Worm (Caenorhabditis elegans): ENCODE measurements around the gene R07G3.8.
A peak's percentile ranks its signal among the peaks of the same experiment; 100 is the strongest.

R07G3.8 gene

ce11 chrII:7631677-7632210 lies 11.4 kb upstream of the R07G3.8 start:
- TF ChIP-seq mdl-1 (tag; optimal IDR thresholded peaks at IDR 0.05): no peak
- TF ChIP-seq ceh-16 (tag; optimal IDR thresholded peaks at IDR 0.05): no peak
- no peak for TF ChIP-seq nhr-25 (tag; optimal IDR thresholded peaks at IDR 0.05)
- TF ChIP-seq elt-1 (tag; optimal IDR thresholded peaks at IDR 0.05): no peak
- TF ChIP-seq mab-5 (tag; optimal IDR thresholded peaks at IDR 0.05): no peak
- TF ChIP-seq lin-11 (tag; optimal IDR thresholded peaks at IDR 0.05): no peak
- peak in 1 of 2 experiments; percentile 47 for TF ChIP-seq lsy-2 (tag; optimal IDR thresholded peaks at IDR 0.05)
- peak; percentile 11 for TF ChIP-seq sma-9 (GFP tag; optimal IDR thresholded peaks at IDR 0.05)
- no peak for TF ChIP-seq sma-9 (tag; optimal IDR thresholded peaks at IDR 0.05)
- TF ChIP-seq unc-55 (GFP tag; optimal IDR thresholded peaks at IDR 0.05): no peak
- no peak for TF ChIP-seq blmp-1 (tag; optimal IDR thresholded peaks at IDR 0.05; ENCODE audit: insufficient read depth)
- no peak for TF ChIP-seq ztf-11 (tag; optimal IDR thresholded peaks at IDR 0.05)
- no peak for TF ChIP-seq nhr-77 (tag; optimal IDR thresholded peaks at IDR 0.05)
- no peak for TF ChIP-seq fos-1 (tag; optimal IDR thresholded peaks at IDR 0.05)
- no peak for TF ChIP-seq ztf-1 (GFP tag; conservative IDR thresholded peaks at IDR 0.05)
- TF ChIP-seq sma-3 (GFP tag; optimal IDR thresholded peaks at IDR 0.05): no peak
- no peak for TF ChIP-seq nhr-6 (tag; optimal IDR thresholded peaks at IDR 0.05)
- no peak for TF ChIP-seq unc-39 (tag; optimal IDR thresholded peaks at IDR 0.05)
- TF ChIP-seq zag-1 (tag; optimal IDR thresholded peaks at IDR 0.05): peak; percentile 7
- TF ChIP-seq Y55F3AM.14 (GFP tag; optimal IDR thresholded peaks at IDR 0.05): no peak
- TF ChIP-seq lin-13 (GFP tag; optimal IDR thresholded peaks at IDR 0.05): no peak

- no peak for TF ChIP-seq Y55F3AM.14 (GFP tag; optimal IDR thresholded peaks at IDR 0.05)
- no peak for TF ChIP-seq ztf-1 (GFP tag; conservative IDR thresholded peaks at IDR 0.05)
- no peak for TF ChIP-seq snpc-4 (tag; optimal IDR thresholded peaks at IDR 0.05)
- TF ChIP-seq ama-1 (optimal IDR thresholded peaks at IDR 0.05): no peak
- TF ChIP-seq mdl-1 (tag; optimal IDR thresholded peaks at IDR 0.05): peak; percentile 3 to 11
- TF ChIP-seq lsy-2 (tag; optimal IDR thresholded peaks at IDR 0.05): peak in 1 of 2 experiments; percentile 26
- peak; percentile 91 for TF ChIP-seq sma-9 (GFP tag; optimal IDR thresholded peaks at IDR 0.05)
- no peak for TF ChIP-seq sma-9 (tag; optimal IDR thresholded peaks at IDR 0.05)
- no peak for TF ChIP-seq ceh-16 (tag; optimal IDR thresholded peaks at IDR 0.05)
- no peak for TF ChIP-seq ztf-11 (tag; optimal IDR thresholded peaks at IDR 0.05)
- no peak for TF ChIP-seq unc-39 (tag; optimal IDR thresholded peaks at IDR 0.05)
- no peak for TF ChIP-seq alr-1 (tag; optimal IDR thresholded peaks at IDR 0.05)
- TF ChIP-seq nhr-10 (tag; optimal IDR thresholded peaks at IDR 0.05): no peak
- TF ChIP-seq zag-1 (tag; optimal IDR thresholded peaks at IDR 0.05): no peak
- no peak for TF ChIP-seq unc-55 (GFP tag; optimal IDR thresholded peaks at IDR 0.05)
- peak; percentile 87 for TF ChIP-seq nhr-21 (tag; optimal IDR thresholded peaks at IDR 0.05)
- TF ChIP-seq lin-39 (tag; optimal IDR thresholded peaks at IDR 0.05): no peak
- TF ChIP-seq nhr-6 (tag; optimal IDR thresholded peaks at IDR 0.05): no peak
- no peak for TF ChIP-seq lin-13 (GFP tag; optimal IDR thresholded peaks at IDR 0.05)
- no peak for TF ChIP-seq elt-1 (tag; optimal IDR thresholded peaks at IDR 0.05)
- no peak for TF ChIP-seq nhr-77 (tag; optimal IDR thresholded peaks at IDR 0.05)
- no peak for TF ChIP-seq peb-1 (tag; optimal IDR thresholded peaks at IDR 0.05)
- TF ChIP-seq ztf-4 (tag; optimal IDR thresholded peaks at IDR 0.05): no peak
- no peak for TF ChIP-seq unc-62 (GFP tag; optimal IDR thresholded peaks at IDR 0.05)
- no peak for TF ChIP-seq elt-3 (tag; optimal IDR thresholded peaks at IDR 0.05)
- TF ChIP-seq mbf-1 (tag; optimal IDR thresholded peaks at IDR 0.05): no peak
- no peak for TF ChIP-seq aly-2 (tag; optimal IDR thresholded peaks at IDR 0.05)
- no peak for TF ChIP-seq sem-4 (tag; optimal IDR thresholded peaks at IDR 0.05)
- TF ChIP-seq nhr-237 (tag; optimal IDR thresholded peaks at IDR 0.05): no peak
- TF ChIP-seq nhr-23 (tag; optimal IDR thresholded peaks at IDR 0.05): no peak
- TF ChIP-seq ceh-82 (tag; optimal IDR thresholded peaks at IDR 0.05): no peak
- peak; percentile 35 for TF ChIP-seq gmeb-1 (tag; optimal IDR thresholded peaks at IDR 0.05)
- TF ChIP-seq F13H6.1 (tag; optimal IDR thresholded peaks at IDR 0.05): peak; percentile 1
- TF ChIP-seq C34F6.9 (tag; optimal IDR thresholded peaks at IDR 0.05): no peak
- peak; percentile 45 for TF ChIP-seq fos-1 (tag; optimal IDR thresholded peaks at IDR 0.05)
- TF ChIP-seq R02D3.7 (tag; optimal IDR thresholded peaks at IDR 0.05): no peak
- no peak for TF ChIP-seq nhr-12 (tag; optimal IDR thresholded peaks at IDR 0.05)
- peak; percentile 77 for TF ChIP-seq blmp-1 (tag; optimal IDR thresholded peaks at IDR 0.05; ENCODE audit: insufficient read depth)
- no peak for TF ChIP-seq skn-1 (tag; optimal IDR thresholded peaks at IDR 0.05)
- TF ChIP-seq egl-27 (tag; optimal IDR thresholded peaks at IDR 0.05): peak; percentile 62
- no peak for TF ChIP-seq ZK546.5 (tag; optimal IDR thresholded peaks at IDR 0.05)
- TF ChIP-seq lin-11 (tag; optimal IDR thresholded peaks at IDR 0.05): no peak
- TF ChIP-seq nhr-25 (tag; optimal IDR thresholded peaks at IDR 0.05): peak; percentile 78
- no peak for TF ChIP-seq mab-5 (tag; optimal IDR thresholded peaks at IDR 0.05)
- peak; percentile 69 for TF ChIP-seq sma-3 (GFP tag; optimal IDR thresholded peaks at IDR 0.05)
- peak; percentile 10 for TF ChIP-seq crh-2 (tag; optimal IDR thresholded peaks at IDR 0.05)
- no peak for TF ChIP-seq dmd-4 (tag; optimal IDR thresholded peaks at IDR 0.05)
- TF ChIP-seq nhr-11 (tag; optimal IDR thresholded peaks at IDR 0.05): no peak
- no peak for TF ChIP-seq nhr-129 (tag; optimal IDR thresholded peaks at IDR 0.05)
Observed at ce11 chrII:7631171-7631570, 10.9 kb upstream of the R07G3.8 start.
